Fruit fly (Drosophila melanogaster): Measurements from ENCODE around the gene CG44038.

Gene CG44038

dm6 chr3R:12221366-12221916 lies 39.3 kb upstream of the CG44038 start, which contains the start of gene CG4860 (continued):
- peak; percentile 64 for TF ChIP-seq onecut (GFP tag; IDR thresholded peaks at IDR 0.05)
- no peak for TF ChIP-seq h (optimal IDR thresholded peaks at IDR 0.05)
- TF ChIP-seq zfh1 (GFP tag; IDR thresholded peaks at IDR 0.05): peak; percentile 78; the same call in 2 of the 3 replicates
- no peak for TF ChIP-seq CG17802 (tag; optimal IDR thresholded peaks at IDR 0.05)
- no peak for TF ChIP-seq CG7963 (GFP tag; IDR thresholded peaks at IDR 0.05; ENCODE audit: partially characterized antibody)
- TF ChIP-seq Opbp (GFP tag; IDR thresholded peaks at IDR 0.05; ENCODE audit: partially characterized antibody): no peak
- TF ChIP-seq CG9932 (GFP tag; IDR thresholded peaks at IDR 0.05): peak; percentile 95
- peak; percentile 80 for TF ChIP-seq CG6272 (GFP tag; IDR thresholded peaks at IDR 0.05)
- peak; percentile 77 for TF ChIP-seq HmgZ (tag; optimal IDR thresholded peaks at IDR 0.05)
- peak; percentile 92 for TF ChIP-seq NFAT (GFP tag; IDR thresholded peaks at IDR 0.05)
- peak; percentile 38 for TF ChIP-seq Jarid2 (GFP tag; optimal IDR thresholded peaks at IDR 0.05)
- no peak; the same call in 1 of the 2 replicates for TF ChIP-seq amos (GFP tag; IDR thresholded peaks at IDR 0.05; ENCODE audit: partially characterized antibody)
- peak; percentile 91 for TF ChIP-seq CoRest (tag; optimal IDR thresholded peaks at IDR 0.05)
- peak; percentile 70 for TF ChIP-seq Mes4 (GFP tag; optimal IDR thresholded peaks at IDR 0.05)
- peak; percentile 40 for TF ChIP-seq Ravus (GFP tag; IDR thresholded peaks at IDR 0.05)
- peak; percentile 85 for TF ChIP-seq tx (GFP tag; optimal IDR thresholded peaks at IDR 0.05)
- TF ChIP-seq CG11456 (GFP tag; IDR thresholded peaks at IDR 0.05): peak; percentile 86
- TF ChIP-seq Doc2 (GFP tag; IDR thresholded peaks at IDR 0.05): no peak; the same call in 1 of the 2 replicates
- peak; percentile 91 for TF ChIP-seq CG12155 (GFP tag; optimal IDR thresholded peaks at IDR 0.05)
- peak; percentile 56 for TF ChIP-seq NC2α (GFP tag; optimal IDR thresholded peaks at IDR 0.05)
- peak; percentile 72 for TF ChIP-seq run (tag; optimal IDR thresholded peaks at IDR 0.05)
- peak; percentile 92 for TF ChIP-seq CG11695 (GFP tag; IDR thresholded peaks at IDR 0.05)
- TF ChIP-seq esg (GFP tag; conservative IDR thresholded peaks at IDR 0.05): peak; percentile 79
- TF ChIP-seq PHDP (tag; optimal IDR thresholded peaks at IDR 0.05): peak; percentile 94
- peak; percentile 80 for TF ChIP-seq cwo (GFP tag; optimal IDR thresholded peaks at IDR 0.05)
- TF ChIP-seq fd3F (GFP tag; optimal IDR thresholded peaks at IDR 0.05): peak; percentile 85
- peak; percentile 71 for TF ChIP-seq CG15514 (GFP tag; optimal IDR thresholded peaks at IDR 0.05)
- peak; percentile 7; the same call in 1 of the 2 replicates for TF ChIP-seq dimm (GFP tag; IDR thresholded peaks at IDR 0.05)
- TF ChIP-seq insv (GFP tag; optimal IDR thresholded peaks at IDR 0.05): peak in 1 of 2 experiments; percentile 11
- TF ChIP-seq BEAF-32 (GFP tag; optimal IDR thresholded peaks at IDR 0.05): peak; percentile 0
- TF ChIP-seq CG12659 (GFP tag; optimal IDR thresholded peaks at IDR 0.05): peak; percentile 91
- TF ChIP-seq crc (GFP tag; optimal IDR thresholded peaks at IDR 0.05): peak; percentile 75
- TF ChIP-seq CG13123 (GFP tag; optimal IDR thresholded peaks at IDR 0.05): peak; percentile 72
- TF ChIP-seq da (GFP tag; optimal IDR thresholded peaks at IDR 0.05): peak; percentile 42
- peak; percentile 64 for TF ChIP-seq shn (GFP tag; optimal IDR thresholded peaks at IDR 0.05)
- TF ChIP-seq CG7271 (tag; optimal IDR thresholded peaks at IDR 0.05): peak; percentile 20
- TF ChIP-seq Scr (GFP tag; IDR thresholded peaks at IDR 0.05; ENCODE audit: partially characterized antibody): no peak
- peak; percentile 73 for TF ChIP-seq CG17612 (GFP tag; IDR thresholded peaks at IDR 0.05)
- peak; percentile 81 for TF ChIP-seq gsb-n (tag; optimal IDR thresholded peaks at IDR 0.05)
- TF ChIP-seq CG14014 (GFP tag; IDR thresholded peaks at IDR 0.05): peak; percentile 91
- TF ChIP-seq slp2 (GFP tag; optimal IDR thresholded peaks at IDR 0.05): peak; percentile 78
- no peak for TF ChIP-seq zen2 (GFP tag; IDR thresholded peaks at IDR 0.05; ENCODE audit: partially characterized antibody)
- peak; percentile 78 for TF ChIP-seq rib (GFP tag; IDR thresholded peaks at IDR 0.05)
- peak; percentile 78; the same call in 1 of the 2 replicates for TF ChIP-seq gsb (GFP tag; IDR thresholded peaks at IDR 0.05)
- peak; percentile 73 for TF ChIP-seq ap (GFP tag; IDR thresholded peaks at IDR 0.05)
- peak; percentile 89 for TF ChIP-seq al (GFP tag; IDR thresholded peaks at IDR 0.05)
- peak; percentile 71; the same call in 1 of the 2 replicates for TF ChIP-seq danr (GFP tag; IDR thresholded peaks at IDR 0.05)
- no peak for TF ChIP-seq eve (GFP tag; optimal IDR thresholded peaks at IDR 0.05)
- TF ChIP-seq CG4360 (GFP tag; IDR thresholded peaks at IDR 0.05): no peak
- no peak for TF ChIP-seq sqz (GFP tag; optimal IDR thresholded peaks at IDR 0.05)

Measured in whole organism, embryonic.